Fruit fly (Drosophila melanogaster) whole organism, pupa: ENCODE results near the gene CG6254.
A peak's percentile ranks its signal among the peaks of the same experiment; 100 is the strongest.

Experiments
- CG10348 ChIP-seq: fragments of 200-800 bp; sonication (Bioruptor generic); IDR thresholded peaks from 2 replicates; pipeline ENCODE4 v1.3.6; 2022; ENCODE audit warnings: missing biosample characterization, missing genetic modification characterization
- CG12605 ChIP-seq: fragments of 200-800 bp; sonication (Bioruptor generic); IDR thresholded peaks from 2 replicates; pipeline ENCODE4 v1.3.6; 2022; ENCODE audit warnings: missing biosample characterization, missing genetic modification characterization
- CG13204 ChIP-seq: fragments of 200-800 bp; sonication (Bioruptor generic); optimal IDR thresholded peaks from 2 replicates; lab custom pipeline; 2018; ENCODE audit warnings: missing biosample characterization, mild to moderate bottlenecking, missing genetic modification characterization, moderate library complexity
- CG14655 ChIP-seq: fragments of 200-800 bp; sonication (Bioruptor generic); optimal IDR thresholded peaks from 3 replicates; lab custom pipeline; 2017; ENCODE audit warnings: mild to moderate bottlenecking, missing biosample characterization, missing genetic modification reagents, missing genetic modification characterization
- CG15710 ChIP-seq: fragments of 200-800 bp; sonication (Bioruptor generic); optimal IDR thresholded peaks from 2 replicates; lab custom pipeline; 2018; ENCODE audit warnings: missing biosample characterization, mild to moderate bottlenecking, missing genetic modification characterization, moderate library complexity
- CG17806 ChIP-seq: fragments of 200-800 bp; sonication (Bioruptor generic); optimal IDR thresholded peaks from 2 replicates; lab custom pipeline; 2018; ENCODE audit warnings: missing biosample characterization, mild to moderate bottlenecking, missing genetic modification characterization, moderate library complexity
- CG32121 ChIP-seq: fragments of 200-800 bp; sonication (Bioruptor generic); IDR thresholded peaks from 2 replicates; pipeline ENCODE4 v1.3.6; 2022; ENCODE audit warnings: missing biosample characterization, missing genetic modification characterization
- CG34367 ChIP-seq: fragments of 200-800 bp; sonication (Bioruptor generic); optimal IDR thresholded peaks from 2 replicates; lab custom pipeline; 2018; ENCODE audit warnings: missing biosample characterization, mild to moderate bottlenecking, missing genetic modification characterization
- CG4496 ChIP-seq: fragments of 200-800 bp; sonication (Bioruptor generic); IDR thresholded peaks from 3 replicates; pipeline ENCODE4 v1.3.6; 2022; ENCODE audit warnings: missing biosample characterization, missing genetic modification characterization
- CG8159 ChIP-seq: fragments of 200-800 bp; sonication (Bioruptor generic); optimal IDR thresholded peaks from 3 replicates; lab custom pipeline; 2018; ENCODE audit warnings: missing biosample characterization, mild to moderate bottlenecking, missing genetic modification characterization, moderate library complexity
- CG8301 ChIP-seq: fragments of 200-800 bp; sonication (Bioruptor generic); optimal IDR thresholded peaks from 2 replicates; lab custom pipeline; 2018; ENCODE audit warnings: missing biosample characterization, mild to moderate bottlenecking, missing genetic modification characterization
- CG9948 ChIP-seq: fragments of 200-800 bp; sonication (Bioruptor generic); optimal IDR thresholded peaks from 2 replicates; lab custom pipeline; 2018; ENCODE audit warnings: missing biosample characterization, mild to moderate bottlenecking, missing genetic modification characterization, moderate library complexity
- D1 ChIP-seq: fragments of 200-800 bp; sonication (Bioruptor generic); optimal IDR thresholded peaks from 2 replicates; lab custom pipeline; 2018; ENCODE audit warnings: missing biosample characterization, mild to moderate bottlenecking, missing genetic modification characterization, moderate library complexity
- EcR ChIP-seq: fragments of 200-800 bp; sonication (Bioruptor generic); optimal IDR thresholded peaks from 3 replicates; lab custom pipeline; 2019; ENCODE audit warnings: missing biosample characterization, missing genetic modification characterization, mild to moderate bottlenecking, moderate library complexity, missing genetic modification reagents
- Ets98B ChIP-seq: fragments of 200-800 bp; sonication (Bioruptor generic); IDR thresholded peaks from 2 replicates; pipeline ENCODE4 v1.3.6; 2022; ENCODE audit warnings: missing biosample characterization, missing genetic modification characterization
- Pif1A ChIP-seq: fragments of 200-800 bp; sonication (Bioruptor generic); optimal IDR thresholded peaks from 3 replicates; lab custom pipeline; 2016; ENCODE audit warnings: missing biosample characterization, missing genetic modification characterization
- Pif1B ChIP-seq: fragments of 200-800 bp; sonication (Bioruptor generic); optimal IDR thresholded peaks from 3 replicates; lab custom pipeline; 2016; ENCODE audit warnings: missing biosample characterization, missing genetic modification characterization
- Snoo ChIP-seq: fragments of 200-800 bp; sonication (Bioruptor generic); optimal IDR thresholded peaks from 3 replicates; lab custom pipeline; 2017; ENCODE audit warnings: missing biosample characterization, mild to moderate bottlenecking, missing genetic modification characterization, inconsistent platforms
- fd96Ca ChIP-seq: fragments of 200-800 bp; sonication (Bioruptor generic); IDR thresholded peaks from 3 replicates; pipeline ENCODE4 v1.3.6; 2022; ENCODE audit warnings: missing biosample characterization, missing genetic modification characterization
- gl ChIP-seq: fragments of 200-800 bp; sonication (Bioruptor generic); optimal IDR thresholded peaks from 2 replicates; lab custom pipeline; 2018; ENCODE audit warnings: missing biosample characterization, mild to moderate bottlenecking, missing genetic modification characterization
- rn ChIP-seq: fragments of 200-800 bp; sonication (Bioruptor generic); IDR thresholded peaks from 2 replicates; pipeline ENCODE4 v1.3.6; 2022; ENCODE audit warnings: missing biosample characterization, missing genetic modification characterization

CG6254 gene

DNA sequence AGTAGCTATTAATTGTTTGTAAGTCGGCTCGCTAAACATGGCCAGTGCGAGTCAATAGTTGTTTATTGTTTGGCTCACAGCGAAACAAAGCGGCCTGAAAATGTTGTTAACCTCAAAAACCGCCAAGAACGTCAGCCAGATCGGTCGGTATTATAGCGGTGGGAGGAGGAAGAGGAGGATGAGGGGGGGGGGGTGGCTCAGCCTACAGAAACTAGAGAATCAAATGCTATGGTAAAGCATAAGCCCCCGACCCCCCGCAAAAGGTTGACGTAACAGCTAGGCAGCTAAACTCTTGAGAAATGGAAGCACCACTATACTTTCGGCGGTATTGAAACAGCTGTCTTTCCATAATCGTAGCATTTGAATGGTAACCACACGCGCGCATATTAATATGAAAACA lies 22.2 kb downstream of the CG6254 start:
- TF ChIP-seq CG9948 = no peak
- no peak for TF ChIP-seq CG10348 (GFP tag; lab: Robert Waterston, UW)
- no peak for TF ChIP-seq Snoo (tag; lab: Kevin White, UChicago)
- no peak for TF ChIP-seq fd96Ca (GFP tag; lab: Robert Waterston, UW)
- TF ChIP-seq CG8301 = no peak
- TF ChIP-seq D1 (tag; lab: Kevin White, UChicago) = no peak
- no peak for TF ChIP-seq CG14655 (GFP tag; lab: Kevin White, UChicago)
- TF ChIP-seq Pif1B = no peak
- TF ChIP-seq gl (tag; lab: Kevin White, UChicago) = no peak
- TF ChIP-seq Pif1A (GFP tag; lab: Kevin White, UChicago) = no peak
- no peak for TF ChIP-seq CG13204 (GFP tag; lab: Kevin White, UChicago)
- TF ChIP-seq CG34367 (tag; lab: Kevin White, UChicago) = no peak

DNA sequence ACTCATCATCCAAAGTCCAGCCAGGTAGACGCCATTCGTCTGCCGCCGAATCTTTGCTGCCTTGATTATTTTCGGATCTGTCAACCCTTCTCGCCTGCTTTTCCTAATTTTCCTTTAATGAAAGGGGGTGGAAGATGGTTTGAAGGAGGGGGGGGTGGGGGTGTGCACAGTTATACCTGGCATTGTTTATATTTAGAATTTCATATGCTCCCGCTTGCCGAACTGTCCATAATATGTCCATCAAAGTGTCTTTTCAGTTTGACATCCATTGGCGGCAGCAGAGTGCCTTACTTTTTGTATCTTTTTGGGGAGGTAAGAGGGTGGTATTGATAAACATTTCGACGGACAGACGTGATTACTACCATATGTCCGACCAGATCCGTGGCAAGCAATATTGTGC lies 23.3 kb downstream of the CG6254 start:
- TF ChIP-seq CG13204 (GFP tag; lab: Kevin White, UChicago) (no peak), CG34367 (tag; lab: Kevin White, UChicago) (no peak), fd96Ca (GFP tag; lab: Robert Waterston, UW) (no peak), CG9948 (no peak), CG17806 (tag; lab: Kevin White, UChicago) (no peak), CG12605 (GFP tag; lab: Robert Waterston, UW) (no peak), CG8301 (no peak), Pif1B (no peak), CG15710 (tag; lab: Kevin White, UChicago) (no peak), Pif1A (GFP tag; lab: Kevin White, UChicago) (no peak), CG14655 (GFP tag; lab: Kevin White, UChicago) (no peak), CG8159 (tag; lab: Kevin White, UChicago) (no peak), CG4496 (GFP tag; lab: Robert Waterston, UW) (no peak), D1 (tag; lab: Kevin White, UChicago) (no peak), Snoo (tag; lab: Kevin White, UChicago) (no peak)

DNA sequence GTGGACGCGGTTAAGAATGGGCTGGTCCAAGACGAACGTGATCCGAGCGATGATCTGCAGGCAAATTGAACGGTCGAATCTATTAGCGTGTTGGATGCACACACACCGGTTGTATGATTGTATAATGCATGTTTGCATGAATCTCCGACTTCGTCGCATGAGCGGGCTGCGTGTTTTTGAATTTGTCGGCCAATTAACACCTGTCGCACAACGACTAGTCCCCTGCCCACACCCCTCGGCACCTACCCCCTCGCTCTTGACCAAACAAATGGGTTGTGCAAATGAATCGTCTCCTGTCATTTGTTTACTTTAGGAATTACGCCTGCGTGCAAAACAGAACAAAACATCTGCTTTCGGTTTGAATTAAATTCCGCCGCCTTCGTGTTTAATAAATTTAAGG lies 26.1 kb downstream of the CG6254 start:
- no peak for TF ChIP-seq D1 (tag; lab: Kevin White, UChicago)
- TF ChIP-seq CG4496 (GFP tag; lab: Robert Waterston, UW) = 0 out of 3 replicates have a peak, but pooled peaks have one; percentile 13
- TF ChIP-seq, all 21 proteins: peak for 1

- no peak for TF ChIP-seq fd96Ca (GFP tag; lab: Robert Waterston, UW)
- no peak for TF ChIP-seq Pif1B
- no peak for TF ChIP-seq CG8301
- peak; percentile 49 for TF ChIP-seq CG9948
- TF ChIP-seq Ets98B (GFP tag; lab: Robert Waterston, UW) = peak; percentile 24; the same call in 1 of the 2 replicates
- TF ChIP-seq CG15710 (tag; lab: Kevin White, UChicago) = no peak
- TF ChIP-seq CG4496 (GFP tag; lab: Robert Waterston, UW) = no peak
- TF ChIP-seq Pif1A (GFP tag; lab: Kevin White, UChicago) = no peak
- no peak for TF ChIP-seq EcR
- no peak for TF ChIP-seq D1 (tag; lab: Kevin White, UChicago)
- no peak for TF ChIP-seq gl (tag; lab: Kevin White, UChicago)
- TF ChIP-seq CG12605 (GFP tag; lab: Robert Waterston, UW) = no peak
- peak; percentile 10 for TF ChIP-seq CG8159 (tag; lab: Kevin White, UChicago)
- TF ChIP-seq CG10348 (GFP tag; lab: Robert Waterston, UW) = no peak
- TF ChIP-seq Snoo (tag; lab: Kevin White, UChicago) = peak; percentile 43
- TF ChIP-seq CG17806 (tag; lab: Kevin White, UChicago) = no peak
- TF ChIP-seq CG13204 (GFP tag; lab: Kevin White, UChicago) = no peak
- TF ChIP-seq CG32121 (GFP tag; lab: Robert Waterston, UW) = no peak
- no peak for TF ChIP-seq rn (GFP tag; lab: Robert Waterston, UW)
- TF ChIP-seq CG34367 (tag; lab: Kevin White, UChicago) = no peak
- no peak for TF ChIP-seq CG14655 (GFP tag; lab: Kevin White, UChicago)
Measured at dm6 chr3R:10134341-10134668, 26.8 kb downstream of the CG6254 start.

DNA sequence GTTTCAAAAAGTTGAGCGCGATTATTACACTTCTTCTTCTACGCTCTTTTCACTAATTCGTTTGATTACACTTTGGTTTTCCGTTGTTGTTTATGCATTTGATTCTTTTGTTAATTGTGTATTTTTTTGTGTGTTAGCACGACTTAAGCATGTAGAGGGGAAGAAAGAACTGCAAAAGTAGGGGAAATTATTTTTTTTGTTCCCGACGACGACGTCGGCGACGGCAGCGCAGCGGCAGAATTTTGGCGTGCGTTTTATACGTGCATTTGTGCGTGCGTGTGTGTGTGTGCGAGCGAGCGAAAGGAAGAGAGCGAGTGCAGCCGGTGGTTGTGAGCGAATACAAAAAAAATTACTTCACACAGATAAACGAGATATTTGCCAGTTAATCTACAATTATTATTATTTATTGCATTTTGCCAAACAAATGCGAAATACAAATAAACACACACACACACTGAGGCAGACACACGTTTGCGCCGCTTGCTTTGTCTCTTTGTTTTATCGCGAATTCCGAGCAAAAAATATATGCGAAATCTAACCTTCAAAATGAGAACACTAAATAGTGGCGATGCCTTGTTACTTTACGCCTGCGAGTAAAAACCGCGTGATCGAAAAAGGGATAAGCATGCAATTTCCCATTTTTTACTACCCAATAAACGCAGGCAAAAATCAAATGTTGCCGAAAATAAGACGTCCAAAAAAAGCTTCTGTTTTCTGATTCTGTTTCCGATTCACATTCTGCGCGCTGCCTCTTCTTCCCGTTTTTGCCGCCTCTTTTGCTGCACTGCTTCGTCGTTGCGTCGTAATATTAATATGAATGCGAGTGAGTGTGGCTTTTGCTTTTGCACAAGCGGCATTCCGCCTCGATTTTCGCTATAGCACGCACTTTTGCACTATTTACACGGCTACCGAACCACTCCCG lies 27.5 kb downstream of the CG6254 start:
- peak; percentile 15; the same call in 1 of the 3 replicates for TF ChIP-seq CG4496 (GFP tag; lab: Robert Waterston, UW)
- TF ChIP-seq EcR = peak; percentile 12
- no peak for TF ChIP-seq CG10348 (GFP tag; lab: Robert Waterston, UW)

dm6 chr3R:10132906-10133416 lies 28.2 kb downstream of the CG6254 start:
- TF ChIP-seq CG13204 (GFP tag; lab: Kevin White, UChicago) (peak; percentile 76), CG17806 (tag; lab: Kevin White, UChicago) (peak; percentile 20), D1 (tag; lab: Kevin White, UChicago) (no peak), CG34367 (tag; lab: Kevin White, UChicago) (no peak), gl (tag; lab: Kevin White, UChicago) (no peak), CG8301 (peak; percentile 15), EcR (peak; percentile 31), CG10348 (GFP tag; lab: Robert Waterston, UW) (no peak), rn (GFP tag; lab: Robert Waterston, UW) (no peak), Snoo (tag; lab: Kevin White, UChicago) (peak; percentile 8), CG8159 (tag; lab: Kevin White, UChicago) (peak; percentile 5), Ets98B (GFP tag; lab: Robert Waterston, UW) (no peak), CG14655 (GFP tag; lab: Kevin White, UChicago) (peak; percentile 21), CG32121 (GFP tag; lab: Robert Waterston, UW) (no peak), CG12605 (GFP tag; lab: Robert Waterston, UW) (no peak), CG15710 (tag; lab: Kevin White, UChicago) (no peak), Pif1A (GFP tag; lab: Kevin White, UChicago) (peak; percentile 12), fd96Ca (GFP tag; lab: Robert Waterston, UW) (no peak), CG9948 (peak; percentile 11), CG4496 (GFP tag; lab: Robert Waterston, UW) (no peak), Pif1B (peak; percentile 1)
- TF ChIP-seq, all 21 proteins: peak for 10
